Fruit fly (Drosophila melanogaster) whole organism, prepupa: Measurements from ENCODE around the gene CG43673.

Experiments used
- CG11762 ChIP-seq: fragments of 200-800 bp; sonication (Bioruptor generic); optimal IDR thresholded peaks from 3 replicates; lab custom pipeline; 2016; ENCODE audit warnings: missing biosample characterization, missing genetic modification characterization; ENCODE audit not compliant: insufficient read depth
- CG15336 ChIP-seq: fragments of 200-800 bp; sonication (Bioruptor generic); IDR thresholded peaks from 2 replicates; pipeline ENCODE4 v1.3.6; 2022; ENCODE audit warnings: missing biosample characterization, missing genetic modification characterization
- CG1621 ChIP-seq: fragments of 200-800 bp; sonication (Bioruptor generic); optimal IDR thresholded peaks from 3 replicates; lab custom pipeline; 2018; ENCODE audit warnings: missing biosample characterization, mild to moderate bottlenecking, missing genetic modification characterization
- CG16779 ChIP-seq: fragments of 200-800 bp; sonication (Bioruptor generic); optimal IDR thresholded peaks from 3 replicates; lab custom pipeline; 2017; ENCODE audit warnings: missing biosample characterization, mild to moderate bottlenecking, missing genetic modification characterization
- CG6792 ChIP-seq: fragments of 200-800 bp; sonication (Bioruptor generic); optimal IDR thresholded peaks from 3 replicates; lab custom pipeline; 2016; ENCODE audit warnings: missing biosample characterization, missing genetic modification characterization
- CG6854 ChIP-seq: fragments of 200-800 bp; sonication (Bioruptor generic); optimal IDR thresholded peaks from 2 replicates; lab custom pipeline; 2017; ENCODE audit warnings: missing biosample characterization, mild to moderate bottlenecking, missing genetic modification characterization
- CG9139 ChIP-seq: fragments of 200-800 bp; sonication (Bioruptor generic); optimal IDR thresholded peaks from 3 replicates; lab custom pipeline; 2017; ENCODE audit warnings: missing biosample characterization, mild to moderate bottlenecking, missing genetic modification characterization
- Eip75B ChIP-seq: fragments of 200-800 bp; sonication (Bioruptor generic); optimal IDR thresholded peaks from 3 replicates; lab custom pipeline; 2016; ENCODE audit warnings: missing biosample characterization, missing genetic modification characterization
- Met ChIP-seq: fragments of 200-800 bp; sonication (Bioruptor generic); optimal IDR thresholded peaks from 3 replicates; lab custom pipeline; 2016; ENCODE audit warnings: missing biosample characterization, missing genetic modification characterization
- OdsH ChIP-seq: fragments of 200-800 bp; sonication (Bioruptor generic); optimal IDR thresholded peaks from 3 replicates; lab custom pipeline; 2016; ENCODE audit warnings: missing biosample characterization, missing genetic modification characterization
- pdm3 ChIP-seq: fragments of 200-800 bp; sonication (Bioruptor generic); optimal IDR thresholded peaks from 3 replicates; lab custom pipeline; 2016; ENCODE audit warnings: missing biosample characterization, missing genetic modification characterization

- TF ChIP-seq OdsH (GFP tag; lab: Kevin White, UChicago) (no peak), CG11762 (GFP tag; lab: Kevin White, UChicago) (no peak), CG1621 (tag; lab: Kevin White, UChicago) (no peak), CG16779 (tag; lab: Kevin White, UChicago) (no peak), CG6792 (GFP tag; lab: Kevin White, UChicago) (no peak), CG6854 (no peak), pdm3 (no peak), CG9139 (GFP tag; lab: Kevin White, UChicago) (no peak), Eip75B (GFP tag; lab: Kevin White, UChicago) (no peak), CG15336 (GFP tag; lab: Robert Waterston, UW) (no peak), Met (GFP tag; lab: Kevin White, UChicago) (no peak)
These were observed 43.4 kb downstream of the CG43673 start for dm6 chrX:15822363-15822762.
